Fruit fly (Drosophila melanogaster) whole organism, adult: ENCODE data around the gene CG6409.

Experiments used
- CG11617 ChIP-seq: fragments of 200-800 bp; sonication (Bioruptor generic); optimal IDR thresholded peaks from 2 replicates; lab custom pipeline; 2017; ENCODE audit warnings: mild to moderate bottlenecking, missing biosample characterization, missing genetic modification reagents, missing genetic modification characterization
- CG12768 ChIP-seq: fragments of 200-800 bp; sonication (Bioruptor generic); optimal IDR thresholded peaks from 2 replicates; lab custom pipeline; 2017; ENCODE audit warnings: missing biosample characterization, missing genetic modification characterization, mild to moderate bottlenecking, moderate library complexity, missing genetic modification reagents
- CG14711 ChIP-seq: fragments of 200-800 bp; sonication (Bioruptor generic); optimal IDR thresholded peaks from 2 replicates; lab custom pipeline; 2018; ENCODE audit warnings: missing biosample characterization, mild to moderate bottlenecking, missing genetic modification characterization, moderate library complexity
- CG1620 ChIP-seq: fragments of 200-800 bp; sonication (Bioruptor generic); optimal IDR thresholded peaks from 2 replicates; lab custom pipeline; 2016; ENCODE audit warnings: missing biosample characterization, missing genetic modification characterization
- CG33017 ChIP-seq: fragments of 200-800 bp; sonication (Bioruptor generic); optimal IDR thresholded peaks from 2 replicates; lab custom pipeline; 2018; ENCODE audit warnings: missing biosample characterization, mild to moderate bottlenecking, missing genetic modification characterization, moderate library complexity
- CG5204 ChIP-seq: fragments of 200-800 bp; sonication (Bioruptor generic); optimal IDR thresholded peaks from 2 replicates; lab custom pipeline; 2016; ENCODE audit warnings: missing biosample characterization, missing genetic modification characterization
- CG7045 ChIP-seq: fragments of 200-800 bp; sonication (Bioruptor generic); optimal IDR thresholded peaks from 2 replicates; lab custom pipeline; 2017; ENCODE audit warnings: missing biosample characterization, mild to moderate bottlenecking, missing genetic modification characterization
- CG7101 ChIP-seq: fragments of 200-800 bp; sonication (Bioruptor generic); optimal IDR thresholded peaks from 2 replicates; lab custom pipeline; 2018; ENCODE audit warnings: missing biosample characterization, mild to moderate bottlenecking, missing genetic modification characterization, moderate library complexity
- Clk ChIP-seq: fragments of 200-800 bp; sonication (Bioruptor generic); optimal IDR thresholded peaks from 2 replicates; lab custom pipeline; 2017; ENCODE audit warnings: missing biosample characterization, missing genetic modification characterization
- Crg-1 ChIP-seq: fragments of 200-800 bp; sonication (Bioruptor generic); optimal IDR thresholded peaks from 2 replicates; lab custom pipeline; 2016; ENCODE audit warnings: missing biosample characterization, missing genetic modification characterization
- Hr96 ChIP-seq: fragments of 200-800 bp; sonication (Bioruptor generic); optimal IDR thresholded peaks from 2 replicates; lab custom pipeline; 2016; ENCODE audit warnings: missing biosample characterization, missing genetic modification characterization
- Mnt ChIP-seq: fragments of 200-800 bp; sonication (Bioruptor generic); optimal IDR thresholded peaks from 2 replicates; lab custom pipeline; 2016; ENCODE audit warnings: missing biosample characterization, mild to moderate bottlenecking, missing genetic modification characterization
- bab1 ChIP-seq: fragments of 200-800 bp; sonication (Bioruptor generic); optimal IDR thresholded peaks from 3 replicates; lab custom pipeline; 2019; ENCODE audit warnings: missing biosample characterization, mild to moderate bottlenecking, missing genetic modification characterization, moderate library complexity
- cic ChIP-seq: fragments of 200-800 bp; sonication (Bioruptor generic); optimal IDR thresholded peaks from 2 replicates; lab custom pipeline; 2017; ENCODE audit warnings: missing biosample characterization, mild to moderate bottlenecking, missing genetic modification characterization, moderate library complexity
- cnc ChIP-seq, 2 experiments: fragments of >200 bp; optimal IDR thresholded peaks; 2 replicates each; lab custom pipeline; 2017
- kay ChIP-seq: fragments of 200-800 bp; sonication (Bioruptor generic); peaks from one replicate; lab custom pipeline; 2016; ENCODE audit warnings: missing biosample characterization, missing genetic modification characterization, borderline replicate concordance
- pad ChIP-seq: fragments of 200-800 bp; sonication (Bioruptor generic); optimal IDR thresholded peaks from 3 replicates; lab custom pipeline; 2017; ENCODE audit warnings: missing biosample characterization, missing genetic modification characterization, mild to moderate bottlenecking, moderate library complexity, missing genetic modification reagents
- tj ChIP-seq: fragments of 200-800 bp; sonication (Bioruptor generic); optimal IDR thresholded peaks from 3 replicates; lab custom pipeline; 2017; ENCODE audit warnings: missing biosample characterization, mild to moderate bottlenecking, missing genetic modification characterization, moderate library complexity
- toe ChIP-seq: fragments of 200-800 bp; sonication (Bioruptor generic); optimal IDR thresholded peaks from 2 replicates; lab custom pipeline; 2016; ENCODE audit warnings: missing biosample characterization, missing genetic modification characterization

Gene CG6409

DNA sequence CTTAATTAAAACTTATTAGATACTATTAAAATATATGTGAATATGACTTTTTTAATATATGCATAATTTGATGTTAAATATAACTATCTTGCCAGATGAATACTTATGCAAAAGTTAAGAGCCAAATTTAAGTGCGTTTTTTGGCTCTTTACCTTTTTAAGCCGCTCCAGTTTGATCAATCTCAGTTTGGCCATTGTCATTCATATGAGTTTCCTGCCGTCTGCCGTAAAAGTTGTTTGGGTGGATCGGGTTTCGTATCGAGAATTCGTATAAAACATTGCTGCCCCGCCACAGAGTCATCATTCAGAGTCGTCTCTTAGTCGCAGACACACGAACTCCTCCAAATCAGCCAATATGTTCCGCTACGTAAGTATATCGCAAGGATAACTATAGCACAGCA, 9.2 kb upstream of the CG6409 start, which contains the start of gene Cpr67Fa2:
Cpr67Fa2 (plus strand) TSS at position 301 of the 400 bp plus-strand sequence.
- TF ChIP-seq kay (GFP tag; lab: Kevin White, UChicago) (no peak), Hr96 (GFP tag; lab: Kevin White, UChicago) (no peak), Mnt (no peak), CG33017 (tag; lab: Kevin White, UChicago) (no peak), cic (GFP tag; lab: Kevin White, UChicago) (no peak), CG11617 (GFP tag; lab: Kevin White, UChicago) (no peak), CG7045 (GFP tag; lab: Kevin White, UChicago) (no peak), Clk (GFP tag; lab: Kevin White, UChicago) (no peak)

DNA sequence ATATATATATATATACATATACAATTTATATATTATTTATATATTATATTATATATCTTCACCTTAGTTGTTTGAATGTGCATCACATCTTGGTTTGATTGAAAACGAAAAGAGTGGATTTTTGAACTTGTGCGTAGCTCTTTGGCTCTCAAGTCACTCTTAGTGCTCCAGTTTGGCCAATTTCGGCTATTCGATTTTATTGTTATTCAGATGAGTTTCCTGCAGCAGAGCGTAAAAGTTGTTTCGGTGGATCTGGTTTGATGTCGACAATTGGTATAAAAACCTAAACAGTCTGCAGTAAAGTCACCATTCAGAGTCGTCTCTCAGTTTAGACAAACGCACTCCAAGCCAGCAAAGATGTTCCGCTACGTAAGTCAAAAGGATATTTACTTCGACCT, 7.5 kb upstream of the CG6409 start, which contains the start of gene Cpr67Fa1:
Cpr67Fa1 (plus strand) TSS at position 299 of the 398 bp plus-strand sequence.
- no peak for TF ChIP-seq CG11617 (GFP tag; lab: Kevin White, UChicago)
- no peak for TF ChIP-seq bab1 (GFP tag; lab: Kevin White, UChicago)
- TF ChIP-seq cic (GFP tag; lab: Kevin White, UChicago) = no peak
- no peak for TF ChIP-seq pad (GFP tag; lab: Kevin White, UChicago)
- no peak for TF ChIP-seq kay (GFP tag; lab: Kevin White, UChicago)
- no peak for TF ChIP-seq CG1620 (GFP tag; lab: Kevin White, UChicago)
- no peak for TF ChIP-seq tj (GFP tag; lab: Kevin White, UChicago)
- no peak for TF ChIP-seq CG14711 (tag; lab: Kevin White, UChicago)
- no peak for TF ChIP-seq CG5204 (GFP tag; lab: Kevin White, UChicago)
- TF ChIP-seq CG12768 (GFP tag; lab: Kevin White, UChicago) = no peak
- TF ChIP-seq CG7045 (GFP tag; lab: Kevin White, UChicago) = no peak
- no peak for TF ChIP-seq Crg-1 (GFP tag; lab: Kevin White, UChicago)
- TF ChIP-seq toe (GFP tag; lab: Kevin White, UChicago) = no peak

DNA sequence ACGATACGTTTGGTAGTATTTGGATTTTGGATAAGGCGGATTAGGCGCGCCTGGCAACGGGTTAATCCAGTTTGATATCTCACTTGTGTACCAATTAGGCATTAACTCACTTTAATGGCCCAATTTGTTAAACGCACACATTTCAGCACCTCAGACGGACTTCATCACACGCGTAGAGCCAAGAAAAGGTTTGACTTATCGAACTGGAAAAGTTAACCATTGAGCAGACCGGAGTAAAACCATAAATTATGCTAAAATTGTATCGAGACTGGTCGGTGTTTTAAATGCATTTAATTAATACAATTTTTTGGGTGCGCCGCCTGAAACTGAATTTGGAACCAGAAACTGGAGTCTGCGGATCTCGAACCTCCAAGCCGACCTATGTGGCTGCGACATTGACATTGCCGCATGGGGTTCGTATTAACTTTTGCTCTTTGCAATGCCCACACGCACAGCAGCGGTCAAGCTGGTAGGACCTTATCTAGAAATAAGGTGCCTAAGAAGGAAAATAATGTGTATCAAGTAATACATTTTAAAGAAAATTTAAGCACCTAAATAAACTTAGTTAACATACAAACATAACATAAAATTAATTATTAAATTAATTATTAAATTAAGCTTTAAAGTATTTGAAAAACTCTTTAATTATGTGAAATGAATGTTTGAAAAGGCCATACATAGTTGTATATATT, 7.0 kb upstream of the CG6409 start:
- TF ChIP-seq cnc (optimal IDR thresholded peaks at IDR 0.05; lab: Kevin White, UChicago) (no peak), Clk (GFP tag; lab: Kevin White, UChicago) (no peak), tj (GFP tag; lab: Kevin White, UChicago) (no peak), Mnt (no peak), CG12768 (GFP tag; lab: Kevin White, UChicago) (no peak), CG5204 (GFP tag; lab: Kevin White, UChicago) (no peak), CG14711 (tag; lab: Kevin White, UChicago) (no peak), kay (GFP tag; lab: Kevin White, UChicago) (no peak)

DNA sequence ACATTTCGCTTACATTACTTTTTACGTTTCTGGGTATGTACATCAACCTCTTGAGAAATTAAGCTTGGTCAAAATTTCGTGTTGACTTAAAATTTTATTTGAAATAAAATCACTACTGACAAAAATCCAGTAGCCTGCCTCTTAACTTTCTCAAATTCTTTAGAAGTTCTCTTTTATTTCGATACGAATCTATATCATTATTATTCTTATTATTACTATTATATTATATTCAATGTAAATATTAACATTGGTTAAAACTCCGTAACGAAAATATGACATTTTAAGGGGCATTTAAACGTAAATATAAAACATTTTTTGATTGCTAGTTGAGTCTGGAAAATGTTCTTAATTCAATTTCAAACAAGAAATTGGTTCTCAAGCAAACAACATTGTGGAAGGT, 4.2 kb upstream of the CG6409 start, which contains the start of gene OXA1L:
OXA1L (minus strand) TSS at position 101 of the 400 bp plus-strand sequence.
- TF ChIP-seq CG33017 (tag; lab: Kevin White, UChicago) (no peak), CG1620 (GFP tag; lab: Kevin White, UChicago) (no peak), tj (GFP tag; lab: Kevin White, UChicago) (no peak), bab1 (GFP tag; lab: Kevin White, UChicago) (no peak), cic (GFP tag; lab: Kevin White, UChicago) (no peak), CG12768 (GFP tag; lab: Kevin White, UChicago) (no peak), pad (GFP tag; lab: Kevin White, UChicago) (no peak), CG11617 (GFP tag; lab: Kevin White, UChicago) (no peak), Hr96 (GFP tag; lab: Kevin White, UChicago) (no peak), Mnt (no peak), Crg-1 (GFP tag; lab: Kevin White, UChicago) (no peak), CG7101 (tag; lab: Kevin White, UChicago) (no peak), toe (GFP tag; lab: Kevin White, UChicago) (no peak), Clk (GFP tag; lab: Kevin White, UChicago) (no peak)

DNA sequence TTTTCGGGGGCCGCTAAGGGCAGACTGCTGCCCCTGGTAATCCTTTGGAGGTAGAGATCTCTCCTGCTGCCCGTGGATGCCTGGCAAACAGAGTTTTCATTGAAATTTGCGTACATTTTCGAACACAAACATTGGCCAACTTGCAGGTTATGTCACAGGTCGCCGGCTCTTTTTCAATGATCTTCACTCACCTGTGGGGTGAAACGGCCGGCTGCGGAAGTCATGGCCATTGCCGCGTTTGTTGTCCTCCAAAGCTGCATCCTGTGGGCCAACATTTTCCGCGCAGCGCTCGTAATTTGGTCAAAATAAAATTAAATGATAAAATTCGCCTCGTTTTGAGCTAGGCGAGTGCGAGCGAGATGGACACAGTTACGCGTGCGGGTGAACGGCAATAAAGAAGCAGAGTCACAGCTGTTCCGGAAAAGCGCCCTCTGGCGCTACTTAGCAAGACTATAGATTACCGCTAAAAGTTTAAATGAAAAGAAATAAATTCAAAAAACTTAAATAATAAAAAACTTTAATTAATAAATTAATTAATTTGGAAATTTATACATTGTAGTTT, 3.6 kb upstream of the CG6409 start:
- TF ChIP-seq bab1 (GFP tag; lab: Kevin White, UChicago) (peak; percentile 21), Hr96 (GFP tag; lab: Kevin White, UChicago) (no peak)

DNA sequence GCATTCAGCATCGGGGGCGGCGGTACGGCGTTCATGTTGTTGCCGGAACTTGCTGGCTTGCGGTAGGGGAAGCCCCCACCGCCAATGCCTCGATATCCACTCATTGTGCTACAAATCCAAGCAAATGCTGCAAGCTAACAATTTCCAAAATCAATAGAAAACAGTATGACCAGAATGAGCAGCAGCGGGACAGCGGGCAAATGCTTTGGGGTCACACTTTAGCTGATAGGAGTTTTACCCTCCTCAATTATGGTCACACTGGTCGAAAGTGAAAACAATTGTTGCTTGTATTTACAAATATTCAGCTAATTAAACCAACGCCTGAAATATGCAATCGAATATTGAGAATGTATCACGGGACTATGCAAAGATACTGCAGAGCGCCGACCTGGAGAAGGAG, 3.3 kb downstream of the CG6409 start, which contains the start of the genes CG6418 and Blos4:
CG6418 (minus strand) TSS at position 196 of the 400 bp plus-strand sequence.
Blos4 (plus strand) TSS at position 244 of the 400 bp plus-strand sequence.
- no peak for TF ChIP-seq CG7101 (tag; lab: Kevin White, UChicago)
- peak; percentile 53 for TF ChIP-seq bab1 (GFP tag; lab: Kevin White, UChicago)
- no peak for TF ChIP-seq Clk (GFP tag; lab: Kevin White, UChicago)

DNA sequence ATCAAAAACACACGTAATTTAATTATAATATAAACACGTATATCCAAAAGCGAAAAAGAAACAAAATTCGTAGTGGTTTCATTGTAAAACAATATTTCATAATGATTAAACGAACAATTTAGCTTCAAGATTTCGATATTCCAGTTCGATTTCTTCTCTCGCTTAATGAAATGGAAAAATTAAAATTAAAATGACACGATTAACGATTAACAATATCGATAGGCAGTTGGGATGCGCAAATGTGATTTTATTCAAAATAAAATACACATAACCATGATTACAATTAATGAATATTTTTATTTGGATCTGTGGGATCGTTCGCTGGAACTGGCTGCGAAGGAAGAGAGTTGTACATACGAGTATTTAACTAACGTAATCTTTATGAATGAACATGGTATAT, 6.2 kb downstream of the CG6409 start:
- TF ChIP-seq kay (GFP tag; lab: Kevin White, UChicago) (peak; percentile 31), CG7101 (tag; lab: Kevin White, UChicago) (no peak)
